Worm (Caenorhabditis elegans): Measurements from ENCODE around the gene hhat-2.

hhat-2 gene

ce11 chrIV:14872320-14872719, 43.4 kb upstream of the hhat-2 start:
- TF ChIP-seq snpc-4 (GFP tag; optimal IDR thresholded peaks at IDR 0.05) = no peak
- TF ChIP-seq snpc-4 (tag; optimal IDR thresholded peaks at IDR 0.05) = peak in 2 of 4 experiments; percentile 71 to 75
- TF ChIP-seq rcor-1 (GFP tag; IDR thresholded peaks at IDR 0.05) = no peak
- TF ChIP-seq repo-1 (tag; optimal IDR thresholded peaks at IDR 0.05) = no peak
- TF ChIP-seq efl-1 (GFP tag; optimal IDR thresholded peaks at IDR 0.05) = peak; percentile 7
- 0 out of 2 replicates have a peak, but pooled peaks have one; percentile 14 for TF ChIP-seq F39B2.1 (GFP tag; IDR thresholded peaks at IDR 0.05)
- TF ChIP-seq ceh-40 (GFP tag; IDR thresholded peaks at IDR 0.05) = no peak
- TF ChIP-seq ztf-26 (tag; optimal IDR thresholded peaks at IDR 0.05) = peak; percentile 58
- 0 out of 2 replicates have a peak, but pooled peaks have one; percentile 14 for TF ChIP-seq lin-26 (GFP tag; IDR thresholded peaks at IDR 0.05)
- peak; percentile 43 for TF ChIP-seq attf-5 (GFP tag; optimal IDR thresholded peaks at IDR 0.05)
- peak; percentile 9 for TF ChIP-seq ztf-18 (tag; optimal IDR thresholded peaks at IDR 0.05)
- TF ChIP-seq K12H6.12 (tag; optimal IDR thresholded peaks at IDR 0.05) = peak; percentile 19
- no peak for TF ChIP-seq die-1 (tag; optimal IDR thresholded peaks at IDR 0.05)
- TF ChIP-seq attf-6 (GFP tag; IDR thresholded peaks at IDR 0.05) = 0 out of 2 replicates have a peak, but pooled peaks have one; percentile 31
- peak; percentile 79 for TF ChIP-seq hmg-1.2 (GFP tag; IDR thresholded peaks at IDR 0.05)
- no peak for TF ChIP-seq nfya-1 (tag; optimal IDR thresholded peaks at IDR 0.05; ENCODE audit: borderline replicate concordance, insufficient read depth)
- peak; percentile 66; the same call in 1 of the 2 replicates for TF ChIP-seq cebp-2 (GFP tag; IDR thresholded peaks at IDR 0.05)

ce11 chrIV:14869844-14870433, 41.0 kb upstream of the hhat-2 start:
- TF ChIP-seq athp-1 (tag; optimal IDR thresholded peaks at IDR 0.05) (no peak), C06A6.2 (GFP tag; conservative IDR thresholded peaks at IDR 0.05) (no peak), efl-1 (GFP tag; optimal IDR thresholded peaks at IDR 0.05) (no peak), B0019.2 (GFP tag; conservative IDR thresholded peaks at IDR 0.05) (no peak), lin-26 (GFP tag; IDR thresholded peaks at IDR 0.05) (no peak), nfya-1 (tag; optimal IDR thresholded peaks at IDR 0.05; ENCODE audit: borderline replicate concordance, insufficient read depth) (no peak), gei-17 (GFP tag; optimal IDR thresholded peaks at IDR 0.05) (no peak), hmg-20 (GFP tag; IDR thresholded peaks at IDR 0.05) (no peak), attf-5 (GFP tag; optimal IDR thresholded peaks at IDR 0.05) (no peak), madf-3 (GFP tag; IDR thresholded peaks at IDR 0.05) (no peak), K12H6.12 (tag; optimal IDR thresholded peaks at IDR 0.05) (no peak), dox-1 (GFP tag; IDR thresholded peaks at IDR 0.05) (no peak), Y56A3A.18 (GFP tag; IDR thresholded peaks at IDR 0.05) (no peak), F33H1.4 (GFP tag; IDR thresholded peaks at IDR 0.05) (no peak), cebp-2 (GFP tag; IDR thresholded peaks at IDR 0.05) (no peak), nhr-90 (tag; optimal IDR thresholded peaks at IDR 0.05) (no peak), B0035.1 (tag; optimal IDR thresholded peaks at IDR 0.05) (no peak), ccch-3 (GFP tag; optimal IDR thresholded peaks at IDR 0.05) (no peak)

- TF ChIP-seq egl-18 (GFP tag; IDR thresholded peaks at IDR 0.05) (no peak), D2030.7 (GFP tag; IDR thresholded peaks at IDR 0.05) (no peak), B0336.3 (GFP tag; IDR thresholded peaks at IDR 0.05) (no peak), T07F8.4 (tag; optimal IDR thresholded peaks at IDR 0.05) (no peak), rec-8 (tag; optimal IDR thresholded peaks at IDR 0.05) (no peak), madf-3 (GFP tag; IDR thresholded peaks at IDR 0.05) (no peak), lin-26 (GFP tag; IDR thresholded peaks at IDR 0.05) (no peak), F22D6.2 (tag; optimal IDR thresholded peaks at IDR 0.05) (no peak), mxl-1 (tag; optimal IDR thresholded peaks at IDR 0.05) (no peak)
Measured at ce11 chrIV:14868560-14868959, 39.6 kb upstream of the hhat-2 start.

All from whole organism, young adult.